Fruit fly (Drosophila melanogaster): ENCODE data around the gene mgl.

Gene mgl

DNA sequence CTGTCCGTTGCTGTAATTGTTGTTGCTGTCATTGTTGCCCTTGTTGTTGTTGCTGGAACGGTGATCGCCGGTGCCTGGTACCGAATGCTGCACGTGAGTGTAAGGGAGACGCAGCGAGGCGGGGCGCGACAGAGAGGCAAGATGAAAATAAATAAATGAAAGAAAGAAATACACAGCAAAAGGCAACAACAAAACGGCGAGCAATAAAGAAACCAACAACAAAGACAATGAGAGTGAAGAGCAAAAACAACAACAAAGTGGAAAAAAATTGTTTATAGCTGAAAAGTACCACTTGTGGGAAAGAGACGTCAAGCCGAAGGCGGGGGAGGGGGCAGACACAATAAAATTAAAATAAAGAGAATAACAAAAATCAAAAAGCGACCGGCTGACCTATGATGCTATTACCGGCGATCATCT, 33.3 kb downstream of the mgl start:
- TF ChIP-seq brk (GFP tag; optimal IDR thresholded peaks at IDR 0.05) (no peak), Mio (GFP tag; optimal IDR thresholded peaks at IDR 0.05) (no peak), psq (GFP tag; optimal IDR thresholded peaks at IDR 0.05) (peak; percentile 6), Hnf4 (GFP tag; optimal IDR thresholded peaks at IDR 0.05) (no peak)

DNA sequence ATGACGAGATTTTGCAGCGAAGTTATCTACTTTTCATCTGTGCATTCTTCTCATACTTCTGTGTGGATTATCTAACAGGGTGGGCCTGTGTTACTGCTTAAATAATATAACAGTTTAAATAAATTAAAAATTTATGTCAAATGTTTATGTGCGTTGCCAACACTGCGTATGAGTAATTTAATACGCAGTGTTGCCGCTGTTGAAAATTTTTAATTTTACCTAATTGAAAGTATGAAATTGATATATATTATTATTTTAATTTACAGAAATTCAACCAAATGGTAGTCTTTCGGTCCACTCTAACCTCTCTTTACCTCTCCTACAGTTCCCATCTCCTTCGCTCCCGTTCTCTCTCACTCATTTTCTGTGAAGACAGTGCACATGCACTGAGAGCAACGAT, 33.8 kb downstream of the mgl start:
- TF ChIP-seq tai (GFP tag; optimal IDR thresholded peaks at IDR 0.05) (no peak), ey (GFP tag; optimal IDR thresholded peaks at IDR 0.05) (no peak), HLH106 (tag; optimal IDR thresholded peaks at IDR 0.05) (peak; percentile 22)

DNA sequence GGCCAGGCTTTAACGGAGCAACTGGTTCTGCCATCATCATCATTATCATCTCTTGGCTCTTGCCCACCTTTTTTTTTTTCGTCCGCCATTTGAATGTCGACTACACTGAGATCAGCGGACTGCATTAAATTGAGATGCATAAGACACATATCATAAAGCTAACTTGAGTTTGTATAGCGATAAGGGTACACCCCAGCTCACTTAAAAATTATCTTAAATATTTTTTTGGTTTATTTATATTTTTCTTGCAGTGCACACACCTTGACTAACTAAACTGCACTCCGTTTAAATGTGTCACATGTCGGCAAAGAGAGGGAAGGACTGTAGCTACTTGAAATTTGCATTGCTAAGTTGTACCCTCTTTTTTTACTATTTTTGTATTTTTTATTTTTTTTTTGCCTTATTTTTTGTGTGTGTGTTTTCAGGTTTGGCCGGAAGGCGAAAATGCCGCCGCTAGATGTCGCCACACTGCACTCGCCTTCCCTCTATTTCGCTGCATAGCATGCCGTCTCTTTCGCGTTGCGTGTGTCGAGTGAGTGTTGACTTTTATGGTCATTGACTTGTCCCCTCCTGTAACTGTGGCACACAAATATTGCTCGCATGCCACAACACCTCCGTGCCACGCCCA, 39.2 kb downstream of the mgl start:
- TF ChIP-seq dmrt93B (GFP tag; optimal IDR thresholded peaks at IDR 0.05) = peak; percentile 1
- TF ChIP-seq Myc (optimal IDR thresholded peaks at IDR 0.05) = no peak
- peak; percentile 32 for TF ChIP-seq psq (GFP tag; optimal IDR thresholded peaks at IDR 0.05)
- no peak for TF ChIP-seq usp (GFP tag; optimal IDR thresholded peaks at IDR 0.05)
- TF ChIP-seq CrebA (GFP tag; optimal IDR thresholded peaks at IDR 0.05; ENCODE audit: borderline replicate concordance) = no peak
- no peak for TF ChIP-seq Dfd (GFP tag; optimal IDR thresholded peaks at IDR 0.05)
- TF ChIP-seq brk (GFP tag; optimal IDR thresholded peaks at IDR 0.05) = no peak
- TF ChIP-seq sv (GFP tag; optimal IDR thresholded peaks at IDR 0.05) = no peak
- TF ChIP-seq tai (GFP tag; optimal IDR thresholded peaks at IDR 0.05) = no peak
- no peak for TF ChIP-seq GATAd (GFP tag; optimal IDR thresholded peaks at IDR 0.05)
- no peak for TF ChIP-seq jim (GFP tag; optimal IDR thresholded peaks at IDR 0.05)
- TF ChIP-seq br (GFP tag; optimal IDR thresholded peaks at IDR 0.05) = peak; percentile 10
- TF ChIP-seq N (GFP tag; optimal IDR thresholded peaks at IDR 0.05) = no peak
- TF ChIP-seq h (GFP tag; optimal IDR thresholded peaks at IDR 0.05) = peak; percentile 64
- TF ChIP-seq sage (GFP tag; optimal IDR thresholded peaks at IDR 0.05) = peak; percentile 8
- no peak for TF ChIP-seq Mio (GFP tag; optimal IDR thresholded peaks at IDR 0.05)
- peak; percentile 20 for TF ChIP-seq Sp1 (GFP tag; optimal IDR thresholded peaks at IDR 0.05)
- peak in 1 of 2 experiments; percentile 63 for TF ChIP-seq foxo (GFP tag; optimal IDR thresholded peaks at IDR 0.05)
- TF ChIP-seq Hr78 (GFP tag; optimal IDR thresholded peaks at IDR 0.05) = no peak
- no peak for TF ChIP-seq dsf (GFP tag; optimal IDR thresholded peaks at IDR 0.05; ENCODE audit: borderline replicate concordance)
- TF ChIP-seq pan (optimal IDR thresholded peaks at IDR 0.05) = no peak
- no peak for TF ChIP-seq CG9705 (GFP tag; optimal IDR thresholded peaks at IDR 0.05)
- TF ChIP-seq Dif (GFP tag; optimal IDR thresholded peaks at IDR 0.05; ENCODE audit: partially characterized antibody) = no peak
- TF ChIP-seq dl (GFP tag; optimal IDR thresholded peaks at IDR 0.05; ENCODE audit: insufficient read depth in 1 of 2, partially characterized antibody in 2 of 2) = no peak
- peak; percentile 25 for TF ChIP-seq HLH106 (tag; optimal IDR thresholded peaks at IDR 0.05)
- TF ChIP-seq fru (GFP tag; optimal IDR thresholded peaks at IDR 0.05) = peak; percentile 64
- no peak for TF ChIP-seq lola (GFP tag; optimal IDR thresholded peaks at IDR 0.05)
- no peak for TF ChIP-seq CG32264 (GFP tag; optimal IDR thresholded peaks at IDR 0.05)
- TF ChIP-seq Jra (GFP tag; optimal IDR thresholded peaks at IDR 0.05) = no peak
- TF ChIP-seq Rel (GFP tag; optimal IDR thresholded peaks at IDR 0.05) = no peak
- no peak for TF ChIP-seq Rel (tag; optimal IDR thresholded peaks at IDR 0.05)
- TF ChIP-seq OdsH (GFP tag; optimal IDR thresholded peaks at IDR 0.05) = peak; percentile 24
- peak; percentile 10 for TF ChIP-seq Hnf4 (GFP tag; optimal IDR thresholded peaks at IDR 0.05)
- TF ChIP-seq rgr (GFP tag; optimal IDR thresholded peaks at IDR 0.05) = peak; percentile 46
- TF ChIP-seq ey (GFP tag; optimal IDR thresholded peaks at IDR 0.05) = peak; percentile 37
- TF ChIP-seq Abd-B (GFP tag; optimal IDR thresholded peaks at IDR 0.05) = no peak
- TF ChIP-seq Hr83 (GFP tag; optimal IDR thresholded peaks at IDR 0.05; ENCODE audit: poor library complexity, severe bottlenecking) = no peak
- peak; percentile 28 for TF ChIP-seq woc (GFP tag; optimal IDR thresholded peaks at IDR 0.05)
- TF ChIP-seq Vsx2 (GFP tag; optimal IDR thresholded peaks at IDR 0.05; ENCODE audit: partially characterized antibody) = no peak
